Worm (Caenorhabditis elegans) whole organism, L1 larva: ENCODE results near the gene F13B12.1.

Source experiments
- C04F5.9 ChIP-seq: sonication (generic microtip); optimal IDR thresholded peaks from 2 replicates; lab custom pipeline; 2016; ENCODE audit warnings: missing genetic modification characterization, missing compliant biosample characterization
- C16A3.4 ChIP-seq: fragments of 150-350 bp; optimal IDR thresholded peaks from 2 replicates; lab custom pipeline; 2014; ENCODE audit warnings: missing biosample characterization, missing genetic modification characterization
- F16B12.6 ChIP-seq: fragments of 150-350 bp; optimal IDR thresholded peaks from 2 replicates; lab custom pipeline; 2014; ENCODE audit warnings: missing biosample characterization, missing genetic modification characterization
- Y116A8C.19 ChIP-seq: sonication (generic microtip); optimal IDR thresholded peaks from 2 replicates; lab custom pipeline; 2016; ENCODE audit warnings: missing compliant biosample characterization, missing genetic modification characterization, borderline replicate concordance
- ama-1 ChIP-seq: fragments of 150-350 bp; optimal IDR thresholded peaks from 2 replicates; lab custom pipeline; 2014
- blmp-1 ChIP-seq: fragments of 150-350 bp; optimal IDR thresholded peaks from 2 replicates; lab custom pipeline; 2014; ENCODE audit warnings: missing biosample characterization, missing genetic modification characterization
- ceh-63 ChIP-seq: fragments of 200-800 bp; sonication (Bioruptor generic); optimal IDR thresholded peaks from 2 replicates; lab custom pipeline; 2018; ENCODE audit warnings: mild to moderate bottlenecking, missing genetic modification characterization, missing compliant biosample characterization
- ceh-8 ChIP-seq: fragments of 200-800 bp; sonication (Bioruptor generic); optimal IDR thresholded peaks from 2 replicates; lab custom pipeline; 2018; ENCODE audit warnings: mild to moderate bottlenecking, missing genetic modification characterization, moderate library complexity, missing compliant biosample characterization
- ceh-82 ChIP-seq, 3 experiments: fragments of 150-350 bp in 1 of 3; sonication (generic microtip) in 2 of 3; optimal IDR thresholded peaks; 2 replicates each; lab custom pipeline; 2014 to 2017; ENCODE audit warnings: missing biosample characterization in 3 of 3, missing genetic modification characterization in 3 of 3
- ceh-88 ChIP-seq: fragments of 200-800 bp; sonication (Bioruptor generic); IDR thresholded peaks from 2 replicates; pipeline ENCODE4 v1.3.6; 2022; ENCODE audit warnings: missing genetic modification characterization, missing compliant biosample characterization
- ceh-90 ChIP-seq: sonication (generic microtip); optimal IDR thresholded peaks from 2 replicates; lab custom pipeline; 2016; ENCODE audit warnings: missing genetic modification characterization, missing compliant biosample characterization
- dsc-1 ChIP-seq: sonication (generic microtip); optimal IDR thresholded peaks from 2 replicates; lab custom pipeline; 2016; ENCODE audit warnings: mild to moderate bottlenecking, missing genetic modification characterization, missing compliant biosample characterization
- efl-1 ChIP-seq, 4 experiments: fragments of 150-350 bp; optimal IDR thresholded peaks in 3 of 4; peaks in 1 of 4; 1 replicate in 1 of 4; 2 replicates in 3 of 4; lab custom pipeline; 2014; ENCODE audit warnings: missing biosample characterization in 2 of 4, missing genetic modification characterization in 2 of 4, missing genetic modification reagents in 2 of 4
- egl-27 ChIP-seq, 2 experiments: fragments of 150-350 bp in 1 of 2; sonication (generic microtip); optimal IDR thresholded peaks; 3 replicates each; lab custom pipeline; 2017 to 2018; ENCODE audit warnings: missing biosample characterization in 2 of 2, missing genetic modification characterization in 2 of 2, missing genetic modification reagents in 2 of 2
- elt-2 ChIP-seq: sonication (generic microtip); optimal IDR thresholded peaks from 2 replicates; lab custom pipeline; 2016; ENCODE audit warnings: missing genetic modification characterization, mild to moderate bottlenecking, inconsistent platforms, missing compliant biosample characterization, missing genetic modification reagents
- ets-5 ChIP-seq: fragments of 200-800 bp; sonication (Bioruptor generic); IDR thresholded peaks from 2 replicates; pipeline ENCODE4 v1.3.6; 2022; ENCODE audit warnings: missing genetic modification characterization, missing compliant biosample characterization
- fkh-10 ChIP-seq: sonication (generic microtip); optimal IDR thresholded peaks from 2 replicates; lab custom pipeline; 2017; ENCODE audit warnings: missing biosample characterization, missing genetic modification reagents, missing genetic modification characterization
- fkh-4 ChIP-seq: sonication (generic microtip); optimal IDR thresholded peaks from 2 replicates; lab custom pipeline; 2016; ENCODE audit warnings: missing compliant biosample characterization, missing genetic modification characterization, borderline replicate concordance
- fkh-8 ChIP-seq: sonication (generic microtip); optimal IDR thresholded peaks from 2 replicates; lab custom pipeline; 2016; ENCODE audit warnings: mild to moderate bottlenecking, missing genetic modification characterization, missing compliant biosample characterization
- fos-1 ChIP-seq: fragments of 150-350 bp; optimal IDR thresholded peaks from 2 replicates; lab custom pipeline; 2014; ENCODE audit warnings: missing biosample characterization, missing genetic modification characterization
- grh-1 ChIP-seq: fragments of 200-800 bp; sonication (Bioruptor generic); IDR thresholded peaks from 2 replicates; pipeline ENCODE4 v1.3.6; 2022; ENCODE audit warnings: missing genetic modification reagents, missing genetic modification characterization, missing compliant biosample characterization
- hlh-17 ChIP-seq: fragments of 200-800 bp; sonication (Bioruptor generic); optimal IDR thresholded peaks from 2 replicates; lab custom pipeline; 2018; ENCODE audit warnings: missing genetic modification characterization, mild to moderate bottlenecking, missing compliant biosample characterization, moderate library complexity, borderline replicate concordance
- hlh-4 ChIP-seq: sonication (generic microtip); optimal IDR thresholded peaks from 2 replicates; lab custom pipeline; 2016; ENCODE audit warnings: mild to moderate bottlenecking, missing genetic modification characterization, missing compliant biosample characterization
- irx-1 ChIP-seq: sonication (generic microtip); optimal IDR thresholded peaks from 2 replicates; lab custom pipeline; 2016; ENCODE audit warnings: missing genetic modification characterization, missing compliant biosample characterization
- lin-14 ChIP-seq: fragments of 200-800 bp; sonication (Bioruptor generic); optimal IDR thresholded peaks from 2 replicates; lab custom pipeline; 2018; ENCODE audit warnings: mild to moderate bottlenecking, missing genetic modification characterization, moderate library complexity, missing compliant biosample characterization
- lin-39 ChIP-seq: fragments of 150-350 bp; optimal IDR thresholded peaks from 2 replicates; lab custom pipeline; 2014; ENCODE audit warnings: missing biosample characterization, missing genetic modification reagents, missing genetic modification characterization
- lsy-2 ChIP-seq, 2 experiments: fragments of 150-350 bp; optimal IDR thresholded peaks; 2 replicates each; lab custom pipeline; 2014; ENCODE audit warnings: missing biosample characterization in 2 of 2, missing genetic modification characterization in 2 of 2
- mdl-1 ChIP-seq, 2 experiments: fragments of 150-350 bp; optimal IDR thresholded peaks; 2 replicates each; lab custom pipeline; 2014 to 2017; ENCODE audit warnings: missing biosample characterization in 2 of 2, missing genetic modification characterization in 2 of 2, inconsistent platforms in 1 of 2
- mep-1 ChIP-seq: fragments of 150-350 bp; optimal IDR thresholded peaks from 2 replicates; lab custom pipeline; 2014; ENCODE audit warnings: missing biosample characterization, missing genetic modification characterization
- nhr-11 ChIP-seq: fragments of 150-350 bp; optimal IDR thresholded peaks from 2 replicates; lab custom pipeline; 2014; ENCODE audit warnings: missing biosample characterization, missing genetic modification characterization
- nhr-12 ChIP-seq: sonication (generic microtip); optimal IDR thresholded peaks from 2 replicates; lab custom pipeline; 2017; ENCODE audit warnings: missing biosample characterization, missing genetic modification characterization
- nhr-20 ChIP-seq: sonication (generic microtip); optimal IDR thresholded peaks from 2 replicates; lab custom pipeline; 2016; ENCODE audit warnings: mild to moderate bottlenecking, missing genetic modification characterization, missing compliant biosample characterization
- nhr-237 ChIP-seq: fragments of 150-350 bp; optimal IDR thresholded peaks from 2 replicates; lab custom pipeline; 2014; ENCODE audit warnings: missing biosample characterization, missing genetic modification characterization
- nhr-47 ChIP-seq: sonication (generic microtip); optimal IDR thresholded peaks from 2 replicates; lab custom pipeline; 2016; ENCODE audit warnings: mild to moderate bottlenecking, missing genetic modification characterization, moderate library complexity, missing compliant biosample characterization
- nhr-71 ChIP-seq: sonication (generic microtip); optimal IDR thresholded peaks from 2 replicates; lab custom pipeline; 2016; ENCODE audit warnings: mild to moderate bottlenecking, missing genetic modification characterization, moderate library complexity, missing compliant biosample characterization
- nhr-76 ChIP-seq: sonication (generic microtip); optimal IDR thresholded peaks from 2 replicates; lab custom pipeline; 2017; ENCODE audit warnings: missing biosample characterization, missing genetic modification characterization
- nhr-77 ChIP-seq: fragments of 150-350 bp; optimal IDR thresholded peaks from 2 replicates; lab custom pipeline; 2014; ENCODE audit warnings: missing biosample characterization, missing genetic modification characterization
- nhr-84 ChIP-seq: sonication (generic microtip); optimal IDR thresholded peaks from 2 replicates; lab custom pipeline; 2017; ENCODE audit warnings: missing biosample characterization, missing genetic modification characterization
- pqm-1 ChIP-seq: sonication (generic microtip); optimal IDR thresholded peaks from 3 replicates; lab custom pipeline; 2017; ENCODE audit warnings: missing biosample characterization, missing genetic modification characterization
- rnt-1 ChIP-seq: sonication (generic microtip); optimal IDR thresholded peaks from 2 replicates; lab custom pipeline; 2016; ENCODE audit warnings: mild to moderate bottlenecking, missing genetic modification characterization, moderate library complexity, missing compliant biosample characterization
- skn-1 ChIP-seq: fragments of 150-350 bp; optimal IDR thresholded peaks from 2 replicates; lab custom pipeline; 2014; ENCODE audit warnings: missing biosample characterization, missing genetic modification characterization
- snpc-4 ChIP-seq: fragments of 150-350 bp; optimal IDR thresholded peaks from 2 replicates; lab custom pipeline; 2014; ENCODE audit warnings: missing biosample characterization, missing genetic modification characterization
- snu-23 ChIP-seq: sonication (generic microtip); optimal IDR thresholded peaks from 2 replicates; lab custom pipeline; 2016; ENCODE audit warnings: missing genetic modification characterization, missing compliant biosample characterization
- sox-4 ChIP-seq: sonication (generic microtip); optimal IDR thresholded peaks from 2 replicates; lab custom pipeline; 2016; ENCODE audit warnings: missing genetic modification characterization, missing compliant biosample characterization
- sptf-1 ChIP-seq: fragments of 150-350 bp; optimal IDR thresholded peaks from 2 replicates; lab custom pipeline; 2014; ENCODE audit warnings: missing biosample characterization, missing genetic modification characterization
- sup-37 ChIP-seq: fragments of 200-800 bp; sonication (Bioruptor generic); optimal IDR thresholded peaks from 2 replicates; lab custom pipeline; 2018; ENCODE audit warnings: mild to moderate bottlenecking, missing genetic modification characterization, missing compliant biosample characterization
- swsn-7 ChIP-seq: sonication (generic microtip); optimal IDR thresholded peaks from 2 replicates; lab custom pipeline; 2016; ENCODE audit warnings: missing genetic modification characterization, missing compliant biosample characterization
- tbx-2 ChIP-seq: sonication (generic microtip); optimal IDR thresholded peaks from 2 replicates; lab custom pipeline; 2016; ENCODE audit warnings: missing genetic modification characterization, missing compliant biosample characterization
- tlp-1 ChIP-seq: fragments of 150-350 bp; optimal IDR thresholded peaks from 2 replicates; lab custom pipeline; 2014; ENCODE audit warnings: missing biosample characterization, missing genetic modification characterization
- unc-130 ChIP-seq: fragments of 150-350 bp; optimal IDR thresholded peaks from 2 replicates; lab custom pipeline; 2017; ENCODE audit warnings: missing biosample characterization, missing genetic modification characterization, inconsistent platforms
- unc-62 ChIP-seq: fragments of 150-350 bp; optimal IDR thresholded peaks from 2 replicates; lab custom pipeline; 2014; ENCODE audit warnings: missing biosample characterization, missing genetic modification reagents, missing genetic modification characterization
- unc-98 ChIP-seq: fragments of 200-800 bp; sonication (Bioruptor generic); IDR thresholded peaks from 2 replicates; pipeline ENCODE4 v1.3.6; 2022; ENCODE audit warnings: missing genetic modification characterization, missing compliant biosample characterization
- vab-15 ChIP-seq: sonication (generic microtip); optimal IDR thresholded peaks from 2 replicates; lab custom pipeline; 2017; ENCODE audit warnings: missing genotype, mild to moderate bottlenecking, missing genetic modification characterization, missing compliant biosample characterization
- zag-1 ChIP-seq: fragments of 150-350 bp; optimal IDR thresholded peaks from 2 replicates; lab custom pipeline; 2014; ENCODE audit warnings: missing biosample characterization, missing genetic modification characterization
- zip-4 ChIP-seq: fragments of 200-800 bp; sonication (Bioruptor generic); optimal IDR thresholded peaks from 2 replicates; lab custom pipeline; 2018; ENCODE audit warnings: mild to moderate bottlenecking, missing genetic modification characterization, moderate library complexity, missing compliant biosample characterization

F13B12.1 gene

DNA sequence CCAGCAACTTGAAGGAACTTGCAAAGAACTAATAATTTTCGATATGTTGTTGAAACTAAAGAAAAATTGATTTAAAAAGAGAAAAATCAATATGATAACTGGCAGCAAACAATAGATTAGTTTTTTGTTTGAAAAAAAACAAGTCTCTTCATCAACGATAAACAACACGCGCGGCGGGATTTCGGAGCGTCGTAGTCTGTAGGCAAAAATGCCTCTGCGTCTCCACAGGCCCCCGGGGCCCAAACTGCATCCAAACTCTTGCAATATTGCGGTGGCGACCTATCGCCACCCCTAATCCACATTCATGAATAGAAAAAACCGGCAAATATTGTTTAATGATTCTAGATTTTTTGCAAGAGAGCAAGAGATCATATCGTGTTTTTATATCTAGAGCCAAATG, 694 bp upstream of the F13B12.1 start:
- TF ChIP-seq nhr-76 (tag; lab: Kevin White, UChicago) (no peak), nhr-11 (no peak), rnt-1 (tag; lab: Kevin White, UChicago) (peak; percentile 49), ceh-63 (no peak), elt-2 (tag; lab: Kevin White, UChicago) (no peak), snu-23 (peak; percentile 50), C04F5.9 (tag; lab: Kevin White, UChicago) (no peak), ceh-90 (tag; lab: Kevin White, UChicago) (no peak), Y116A8C.19 (tag; lab: Kevin White, UChicago) (no peak), sox-4 (tag; lab: Kevin White, UChicago) (no peak), C16A3.4 (tag; lab: Kevin White, UChicago) (no peak), lin-39 (tag; lab: Kevin White, UChicago) (no peak), unc-98 (GFP tag; lab: Robert Waterston, UW) (no peak), unc-130 (tag; lab: Kevin White, UChicago) (no peak), sup-37 (GFP tag; lab: Kevin White, UChicago) (no peak), nhr-47 (tag; lab: Kevin White, UChicago) (no peak), blmp-1 (tag; lab: Kevin White, UChicago) (peak; percentile 7), F16B12.6 (tag; lab: Kevin White, UChicago) (no peak), ceh-8 (GFP tag; lab: Kevin White, UChicago) (no peak), ceh-88 (GFP tag; lab: Robert Waterston, UW) (no peak), fos-1 (no peak), snpc-4 (tag; lab: Kevin White, UChicago) (no peak), fkh-10 (GFP tag; lab: Kevin White, UChicago) (peak; percentile 25), fkh-4 (tag; lab: Kevin White, UChicago) (no peak), grh-1 (GFP tag; lab: Robert Waterston, UW) (no peak), mep-1 (peak; percentile 34), fkh-8 (tag; lab: Kevin White, UChicago) (no peak), sptf-1 (tag; lab: Kevin White, UChicago) (no peak), skn-1 (tag; lab: Kevin White, UChicago) (peak; percentile 5), egl-27 (tag; optimal IDR thresholded peaks at IDR 0.05; lab: Kevin White, UChicago) (no peak), pqm-1 (no peak), ceh-82 (tag; optimal IDR thresholded peaks at IDR 0.05; lab: Kevin White, UChicago) (peak in 1 of 3 experiments; percentile 5), efl-1 (optimal IDR thresholded peaks at IDR 0.05; lab: Kevin White, UChicago) (peak; percentile 23 to 44), efl-1 (GFP tag; optimal IDR thresholded peaks at IDR 0.05 in 1 of 2; lab: Kevin White, UChicago) (no peak), nhr-20 (peak; percentile 22), nhr-71 (tag; lab: Kevin White, UChicago) (peak; percentile 24), hlh-17 (GFP tag; lab: Kevin White, UChicago) (no peak), irx-1 (tag; lab: Kevin White, UChicago) (no peak), ets-5 (no peak), zip-4 (no peak), dsc-1 (no peak), lin-14 (peak; percentile 38), ama-1 (lab: Kevin White, UChicago) (no peak), swsn-7 (tag; lab: Kevin White, UChicago) (peak; percentile 1), lsy-2 (tag; optimal IDR thresholded peaks at IDR 0.05; lab: Kevin White, UChicago) (peak; percentile 19 to 61), tbx-2 (tag; lab: Kevin White, UChicago) (no peak), nhr-12 (tag; lab: Kevin White, UChicago) (no peak), nhr-84 (tag; lab: Kevin White, UChicago) (no peak), mdl-1 (tag; optimal IDR thresholded peaks at IDR 0.05; lab: Kevin White, UChicago) (no peak), vab-15 (tag; lab: Kevin White, UChicago) (no peak), hlh-4 (tag; lab: Kevin White, UChicago) (no peak), zag-1 (tag; lab: Kevin White, UChicago) (no peak), tlp-1 (tag; lab: Kevin White, UChicago) (no peak), nhr-77 (no peak), nhr-237 (no peak), unc-62 (GFP tag; lab: Kevin White, UChicago) (no peak)
